Worm (Caenorhabditis elegans): ENCODE data around the gene rps-14.

DNA sequence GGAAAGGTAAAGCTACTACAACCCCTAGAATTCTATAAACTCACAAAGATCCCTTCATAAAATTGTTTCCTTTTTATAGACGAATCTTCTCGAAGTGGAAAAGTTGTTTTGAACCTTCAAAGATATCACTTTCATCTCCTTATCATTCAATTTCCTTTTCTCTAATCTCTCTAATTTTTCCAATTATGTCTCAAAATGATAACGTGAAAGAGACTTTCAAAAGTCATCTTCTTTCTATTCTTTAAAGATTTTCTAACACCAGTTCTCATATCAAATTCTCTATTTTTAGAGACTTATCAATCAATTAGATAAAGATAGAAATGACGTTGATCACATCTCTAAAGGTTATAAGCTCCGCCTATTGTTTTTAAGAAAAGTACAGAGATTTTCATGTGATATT is 20.1 kb upstream of the rps-14 start:
- TF ChIP-seq dmd-4 (tag; optimal IDR thresholded peaks at IDR 0.05; ENCODE audit: borderline replicate concordance) (no peak), nfya-1 (tag; optimal IDR thresholded peaks at IDR 0.05) (no peak), ama-1 (optimal IDR thresholded peaks at IDR 0.05) (no peak), pros-1 (tag; optimal IDR thresholded peaks at IDR 0.05) (no peak), ceh-2 (tag; optimal IDR thresholded peaks at IDR 0.05) (no peak), unc-55 (GFP tag; optimal IDR thresholded peaks at IDR 0.05) (no peak), fkh-10 (GFP tag; optimal IDR thresholded peaks at IDR 0.05) (no peak), ztf-16 (tag; optimal IDR thresholded peaks at IDR 0.05) (no peak), rnt-1 (tag; optimal IDR thresholded peaks at IDR 0.05) (no peak), dve-1 (tag; optimal IDR thresholded peaks at IDR 0.05) (no peak), pqm-1 (tag; optimal IDR thresholded peaks at IDR 0.05) (no peak), lim-6 (tag; optimal IDR thresholded peaks at IDR 0.05) (no peak), unc-3 (GFP tag; conservative IDR thresholded peaks at IDR 0.05) (no peak), unc-3 (tag; optimal IDR thresholded peaks at IDR 0.05) (no peak), elt-2 (tag; optimal IDR thresholded peaks at IDR 0.05) (no peak)
